Worm (Caenorhabditis elegans): ENCODE data around the gene str-118.
"Not testable (repeated sequence)": the region's sequence is repeated elsewhere in the genome, so short reads cannot be mapped to it uniquely, and the experiment has no call there.

Gene str-118

DNA sequence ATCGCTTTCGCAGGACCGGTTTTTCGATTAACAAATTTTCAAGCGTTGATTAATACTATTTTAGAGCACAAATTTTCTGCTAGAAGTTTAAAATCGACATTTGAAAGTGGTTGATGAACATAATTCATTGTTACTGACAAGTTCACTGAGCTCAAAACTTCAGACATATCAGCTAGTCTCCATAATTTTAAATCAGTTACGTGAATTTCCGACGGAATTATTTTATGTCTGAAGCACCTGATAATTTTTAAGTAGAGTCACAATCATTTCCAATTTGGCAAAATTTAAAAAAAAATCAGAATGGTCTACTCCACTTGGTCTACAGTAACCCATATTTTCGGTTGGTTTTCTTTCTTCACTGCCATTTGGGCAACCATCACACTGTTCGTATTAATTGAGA, at the start of gene str-118:
TSS of gene str-118 (plus strand) at position 301 of the 400 bp plus-strand sequence.
- no peak for TF ChIP-seq unc-62 (GFP tag; optimal IDR thresholded peaks at IDR 0.05)

DNA sequence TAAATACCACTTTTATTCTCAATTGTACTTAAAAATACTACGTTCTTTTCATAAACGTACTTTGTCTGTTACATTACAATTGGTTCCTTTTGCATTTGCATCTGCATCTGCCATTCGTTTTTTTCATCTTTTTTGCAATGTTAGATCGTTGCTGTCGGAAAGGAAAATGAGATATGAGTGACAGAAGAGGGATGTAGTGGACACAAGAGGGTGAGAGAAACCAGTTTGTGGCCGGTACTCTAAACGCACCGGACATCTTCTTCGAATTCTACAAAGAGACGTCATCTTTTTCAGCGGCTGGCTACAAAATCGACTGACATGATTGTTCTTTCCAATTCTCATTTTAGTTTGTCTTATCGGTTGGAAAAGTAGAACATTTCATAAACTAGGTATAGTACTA, 49.2 kb upstream of the str-118 start:
- TF ChIP-seq unc-62 (GFP tag; optimal IDR thresholded peaks at IDR 0.05): no peak

DNA sequence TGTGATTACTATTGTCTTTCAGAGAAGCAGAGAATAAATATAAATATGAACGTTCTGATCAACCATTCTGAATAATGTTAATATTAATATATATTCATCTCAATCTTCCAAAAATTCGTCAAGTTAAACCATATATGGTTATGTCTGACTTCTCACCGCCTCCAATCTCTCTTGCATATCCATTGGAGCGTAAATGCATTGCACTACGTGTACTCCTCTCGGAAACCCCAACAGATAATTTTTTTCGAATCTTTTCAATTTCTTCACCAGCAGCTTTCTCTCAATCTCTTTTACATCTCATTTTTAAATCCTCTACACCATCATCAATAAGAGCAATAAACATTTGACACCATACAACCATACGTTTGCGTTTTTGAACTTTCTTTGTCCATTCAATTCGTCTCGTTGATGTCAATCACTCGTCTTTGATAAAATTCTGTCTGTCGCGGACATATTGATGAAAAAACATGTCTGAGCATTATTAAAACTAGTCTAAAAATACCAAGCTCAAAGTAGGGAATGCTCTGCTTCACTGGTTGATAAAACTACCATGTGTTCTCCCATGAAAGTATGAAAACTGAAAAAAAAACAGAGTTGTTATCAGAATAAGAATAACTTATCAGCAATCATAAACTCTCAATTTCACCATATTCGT, 48.5 kb upstream of the str-118 start:
- TF ChIP-seq unc-62 (GFP tag; optimal IDR thresholded peaks at IDR 0.05): no peak

DNA sequence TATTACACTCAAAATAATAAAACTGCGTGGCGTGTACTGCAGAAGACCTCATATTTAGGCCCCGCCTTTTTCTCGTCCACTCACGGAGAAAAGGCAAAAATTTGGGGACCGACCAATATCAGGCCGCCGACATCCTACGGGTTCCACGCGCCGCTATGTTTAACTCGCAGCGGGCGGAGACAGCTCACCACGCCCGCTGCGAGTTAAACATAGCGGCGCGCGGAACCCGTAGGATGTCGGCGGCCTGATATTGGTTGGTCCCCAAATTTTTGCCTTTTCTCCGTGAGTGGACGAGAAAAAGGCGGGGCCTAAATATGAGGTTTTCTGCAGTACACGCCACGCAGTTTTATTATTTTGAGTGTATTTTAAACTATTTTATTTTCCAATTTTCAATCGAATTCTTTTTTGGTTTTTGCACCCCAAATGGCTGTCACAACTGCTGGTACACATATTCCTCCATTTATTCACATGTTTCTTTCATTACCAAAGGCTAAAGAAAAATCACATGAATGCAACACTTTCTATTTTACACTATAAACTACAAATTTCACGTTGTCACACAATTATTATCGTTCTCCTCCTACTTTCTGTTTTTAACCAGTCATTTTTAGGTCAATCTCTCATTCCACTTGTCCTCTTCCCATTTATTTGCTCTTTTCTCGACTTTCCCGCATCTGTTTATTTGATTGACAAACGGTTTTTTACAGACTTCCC, 47.8 kb upstream of the str-118 start, which contains the start of gene uda-1:
TSS of gene uda-1 (plus strand) at position 708 of the 714 bp plus-strand sequence.
- not testable (repeated sequence) for TF ChIP-seq unc-62 (GFP tag; optimal IDR thresholded peaks at IDR 0.05)

DNA sequence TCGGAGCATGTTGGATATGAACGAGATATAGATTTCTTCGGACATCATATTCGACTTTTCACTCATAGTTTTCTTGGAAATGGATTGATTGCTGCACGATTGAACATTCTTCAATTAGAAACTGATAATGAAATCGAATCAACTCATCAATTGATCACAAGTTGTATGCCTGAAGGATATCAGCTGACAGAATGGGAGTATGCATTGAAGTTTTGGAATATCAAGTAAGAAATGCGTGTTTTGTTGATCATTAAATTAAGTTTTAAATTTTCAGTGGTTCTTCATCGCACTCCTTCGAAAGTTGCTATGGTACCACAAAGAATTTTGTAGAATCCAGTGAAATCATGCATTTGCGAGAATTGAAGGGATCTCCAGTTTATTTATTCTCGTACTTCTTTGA, 45.6 kb upstream of the str-118 start:
- no peak for TF ChIP-seq unc-62 (GFP tag; optimal IDR thresholded peaks at IDR 0.05)

DNA sequence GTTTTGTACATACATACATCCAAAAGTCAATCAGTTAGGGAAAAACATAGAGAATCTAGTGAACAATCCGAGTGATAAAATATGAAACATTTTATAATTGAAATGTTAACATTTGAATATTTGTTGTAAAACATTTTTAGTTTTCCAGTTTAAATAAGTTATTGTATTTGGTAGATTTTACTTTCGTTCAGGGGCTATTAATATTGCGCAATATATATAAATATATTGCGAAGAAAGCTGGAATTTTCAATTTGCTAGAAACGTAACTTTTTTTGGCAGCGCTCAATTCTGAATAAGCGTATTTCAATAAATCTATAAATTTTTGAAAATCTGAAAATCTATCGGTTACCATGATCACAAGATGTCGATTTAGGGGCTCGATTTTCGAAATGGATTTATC, 44.5 kb upstream of the str-118 start:
- TF ChIP-seq unc-62 (GFP tag; optimal IDR thresholded peaks at IDR 0.05): no peak

DNA sequence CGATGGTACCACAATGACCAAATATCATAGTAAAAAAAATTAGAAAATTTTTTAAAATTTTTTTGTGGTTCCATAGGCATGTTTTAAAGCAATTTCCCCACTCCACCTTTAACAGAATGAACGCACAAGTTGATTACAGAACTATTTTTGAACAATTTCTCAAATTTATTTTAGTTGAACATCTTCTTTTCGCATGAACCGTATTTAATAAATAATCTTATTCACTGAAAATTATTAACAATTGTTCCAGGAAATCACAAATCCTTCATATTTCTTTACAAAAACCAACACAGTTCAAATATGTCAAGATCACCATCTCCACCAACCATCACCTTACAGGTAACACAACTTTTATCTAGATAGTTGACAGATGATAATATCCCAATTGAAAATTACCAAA, 40.3 kb upstream of the str-118 start, which contains the start of gene lea-1:
TSS of gene lea-1 (plus strand) at position 301 of the 400 bp plus-strand sequence.
- TF ChIP-seq unc-62 (GFP tag; optimal IDR thresholded peaks at IDR 0.05): no peak

DNA sequence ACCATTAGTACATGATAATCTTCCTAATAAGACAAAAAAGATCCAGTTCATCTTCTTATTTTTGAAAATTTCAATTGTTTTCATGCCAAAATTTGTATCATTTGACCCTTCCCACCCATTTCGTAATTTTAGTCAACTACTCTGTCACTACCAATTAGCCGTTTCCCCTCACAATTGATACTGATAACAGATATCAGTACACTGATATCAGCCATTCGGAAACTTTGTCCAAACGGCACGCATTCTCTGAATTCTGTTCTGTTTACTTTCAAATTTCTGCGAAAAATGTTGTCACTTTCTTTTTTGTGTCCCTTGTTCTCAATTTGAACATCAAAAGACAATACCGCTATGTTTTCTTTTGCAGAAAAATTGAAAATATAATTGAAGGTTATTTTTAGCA, 39.3 kb upstream of the str-118 start:
- no peak for TF ChIP-seq unc-62 (GFP tag; optimal IDR thresholded peaks at IDR 0.05)

DNA sequence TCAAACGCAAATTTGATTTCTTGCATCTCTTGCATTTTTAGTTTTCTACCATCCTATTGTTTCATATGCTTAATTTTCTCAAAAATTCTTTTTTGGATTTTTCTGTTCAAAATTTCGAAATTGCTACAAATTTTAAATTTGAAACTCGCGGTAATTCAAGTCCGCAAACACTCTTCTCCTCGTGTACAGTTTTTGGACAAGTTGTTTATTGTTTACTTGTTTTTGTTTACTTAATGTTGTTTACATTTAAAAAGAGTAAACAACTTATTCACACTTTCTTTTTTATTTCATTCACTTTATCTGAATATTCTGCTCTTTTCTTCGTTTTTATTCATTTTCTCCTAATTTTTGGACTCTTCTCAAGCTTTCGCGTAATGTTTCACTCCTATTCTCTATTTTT, 33.7 kb upstream of the str-118 start:
- TF ChIP-seq unc-62 (GFP tag; optimal IDR thresholded peaks at IDR 0.05): no peak

DNA sequence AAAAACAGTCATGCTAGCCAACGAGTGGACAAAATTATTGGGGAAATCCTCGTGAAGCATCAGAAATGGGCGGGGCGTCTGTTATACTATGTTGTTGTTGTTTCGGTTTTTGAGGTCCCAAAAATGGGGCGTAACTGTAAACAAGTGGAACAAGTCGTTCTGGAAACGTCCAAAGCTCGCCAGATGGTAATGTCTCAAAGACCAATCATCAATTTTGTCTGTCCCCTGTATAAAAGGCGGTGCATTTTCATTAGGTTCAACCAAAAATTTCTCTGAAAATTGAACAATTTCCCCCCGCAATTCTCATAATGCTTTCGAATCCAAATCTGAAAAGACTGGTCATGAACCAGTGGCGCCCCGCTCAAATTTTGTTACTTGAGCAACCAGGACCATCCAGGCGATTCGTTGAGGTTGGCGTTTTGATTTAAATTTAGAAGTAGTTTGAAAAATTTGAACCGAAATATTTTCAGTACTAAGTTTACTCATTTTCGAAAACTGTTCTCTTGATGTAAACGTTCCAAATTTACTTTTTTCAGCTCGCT, 32.8 kb upstream of the str-118 start:
- TF ChIP-seq unc-62 (GFP tag; optimal IDR thresholded peaks at IDR 0.05): no peak

DNA sequence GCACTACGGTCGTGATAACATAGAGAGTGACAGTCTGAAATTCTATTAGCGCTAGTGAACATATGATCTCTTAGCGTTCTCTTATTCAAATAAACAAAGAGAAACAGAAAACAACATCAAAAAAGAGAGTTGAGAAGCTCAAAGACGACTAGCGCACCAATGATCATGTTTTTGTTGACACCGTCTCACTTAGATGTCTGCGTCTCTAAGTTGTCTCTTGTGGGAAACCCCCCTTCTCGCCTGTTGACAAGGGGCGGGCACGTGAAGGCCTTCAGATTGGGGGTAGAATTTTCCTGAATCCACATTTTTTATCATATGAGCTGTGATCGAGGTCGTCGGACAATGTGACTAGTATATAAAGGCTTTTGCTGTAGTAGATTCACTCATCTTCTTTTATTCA, 32.0 kb upstream of the str-118 start:
- no peak for TF ChIP-seq unc-62 (GFP tag; optimal IDR thresholded peaks at IDR 0.05)

DNA sequence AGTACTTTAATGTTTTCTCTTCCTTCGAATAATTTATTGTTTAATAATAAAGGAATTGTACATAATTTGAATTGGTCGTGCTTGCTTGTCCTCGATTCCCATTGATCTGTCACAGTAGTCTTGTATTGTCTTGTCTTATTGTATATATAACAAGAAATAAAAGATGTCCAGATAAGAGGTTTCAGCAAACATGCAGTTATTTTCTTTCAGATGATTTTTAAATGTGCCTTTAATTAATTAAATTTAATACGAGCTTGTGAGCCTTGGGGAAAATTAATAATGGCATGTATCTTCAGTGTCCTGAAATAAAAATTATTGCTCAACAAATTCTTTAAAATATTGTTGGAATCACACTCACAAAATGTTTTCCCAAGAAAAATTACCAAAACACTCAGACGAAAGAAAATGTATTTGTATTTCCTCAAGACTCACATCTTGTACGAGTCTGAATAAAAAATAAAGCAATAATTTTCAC, 28.9 kb upstream of the str-118 start:
- TF ChIP-seq unc-62 (GFP tag; optimal IDR thresholded peaks at IDR 0.05): no peak

DNA sequence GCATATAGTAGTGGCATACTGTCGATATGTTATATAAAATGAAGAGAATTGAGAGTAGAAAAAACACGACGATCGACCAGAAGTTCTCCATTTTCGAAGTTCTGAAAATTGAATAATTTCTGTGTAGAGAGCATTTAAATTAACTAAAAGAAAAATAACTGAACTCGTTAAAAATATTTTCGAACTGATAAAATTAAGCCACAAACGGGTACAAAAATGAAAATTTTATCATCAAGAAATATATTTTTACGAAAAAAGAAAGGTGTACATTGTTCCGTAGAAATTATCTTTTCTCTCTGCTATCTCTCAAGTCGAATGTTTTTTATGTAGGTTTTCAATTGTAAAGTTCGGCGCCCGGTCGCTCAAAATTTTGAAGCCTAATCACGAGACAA, 21.0 kb upstream of the str-118 start, which contains the start of gene acl-2:
TSS of gene acl-2 (minus strand) at position 101 of the 392 bp plus-strand sequence.
- TF ChIP-seq unc-62 (GFP tag; optimal IDR thresholded peaks at IDR 0.05): no peak

DNA sequence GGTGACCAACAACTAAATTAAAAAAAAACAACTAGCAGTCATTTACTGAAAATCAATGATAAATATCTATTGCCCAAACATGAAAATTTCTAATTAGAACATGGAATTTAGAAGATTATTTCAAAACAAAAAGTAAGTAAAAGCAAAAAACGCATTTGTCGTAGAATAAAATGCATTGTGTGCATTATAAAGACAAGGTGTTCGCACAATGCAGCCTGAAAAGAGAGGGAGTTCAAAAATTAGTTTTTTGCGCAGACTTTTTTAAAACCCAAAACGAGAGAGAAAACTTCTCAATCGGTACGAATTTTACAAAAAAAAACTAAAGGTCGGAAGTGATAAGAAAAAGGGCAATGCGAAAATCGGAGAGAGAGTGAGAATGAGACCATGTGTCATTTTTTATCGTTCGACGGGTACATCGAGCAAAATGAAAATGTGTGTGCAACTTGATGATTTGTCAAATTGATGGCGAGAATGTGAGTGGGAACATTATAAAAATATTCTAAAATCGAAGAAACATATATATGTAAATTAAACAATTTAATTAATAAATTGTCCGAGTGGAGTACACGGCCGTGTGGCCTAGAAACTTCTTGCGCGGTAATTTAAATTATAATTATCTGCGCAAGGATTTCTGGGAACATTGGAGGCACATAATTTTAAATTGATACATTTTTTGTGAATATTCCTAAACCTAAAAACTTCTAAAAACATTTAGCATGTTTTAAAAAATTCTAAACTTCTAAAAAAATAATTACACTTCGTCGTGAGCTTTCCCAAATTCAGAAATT, 20.4 kb upstream of the str-118 start:
- TF ChIP-seq unc-62 (GFP tag; optimal IDR thresholded peaks at IDR 0.05): no peak

DNA sequence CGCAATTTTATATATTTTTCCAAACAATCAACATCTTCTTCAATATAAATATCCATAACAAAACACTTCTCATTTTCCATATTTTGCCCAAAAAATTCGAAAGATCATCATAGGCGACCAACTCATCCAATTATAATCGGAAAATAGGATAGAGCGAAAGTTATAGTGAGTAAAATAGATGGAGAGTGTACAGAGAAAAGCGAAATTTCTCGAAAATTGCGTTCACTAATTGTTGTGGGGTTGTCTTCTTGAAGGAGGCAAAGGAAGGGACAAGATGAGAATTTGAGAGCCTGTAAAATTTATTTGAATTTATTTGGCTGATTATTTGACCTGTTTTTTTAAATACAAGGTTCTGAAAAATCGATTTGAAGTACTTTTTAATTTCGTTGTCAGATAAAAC, 16.4 kb upstream of the str-118 start:
- no peak for TF ChIP-seq unc-62 (GFP tag; optimal IDR thresholded peaks at IDR 0.05)

DNA sequence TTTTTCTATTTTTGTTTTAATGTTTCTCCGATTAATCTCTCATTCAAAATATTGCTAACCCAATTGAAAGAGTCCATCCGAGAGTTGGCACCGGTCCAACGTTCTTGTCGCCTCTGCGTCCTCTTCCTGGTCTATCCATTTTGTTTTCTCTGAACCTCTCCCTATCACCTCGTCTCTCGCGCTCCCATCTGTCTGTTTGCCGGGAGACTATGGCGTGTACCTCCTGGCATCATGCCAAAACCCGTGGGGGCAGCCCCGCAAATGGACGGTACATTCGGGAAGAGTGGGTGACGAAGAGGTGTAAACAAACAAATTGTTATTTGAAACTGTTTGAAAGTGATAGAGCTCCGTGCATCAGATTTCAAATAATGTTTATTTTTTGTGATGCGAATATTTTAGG, 15.7 kb upstream of the str-118 start, which contains the start of gene T06E8.2:
TSS of gene T06E8.2 (minus strand) at position 139 of the 400 bp plus-strand sequence.
- no peak for TF ChIP-seq unc-62 (GFP tag; optimal IDR thresholded peaks at IDR 0.05)
